Fruit fly (Drosophila melanogaster): ENCODE results near the gene chico.
A peak's percentile ranks its signal among the peaks of the same experiment; 100 is the strongest.

chico gene

DNA sequence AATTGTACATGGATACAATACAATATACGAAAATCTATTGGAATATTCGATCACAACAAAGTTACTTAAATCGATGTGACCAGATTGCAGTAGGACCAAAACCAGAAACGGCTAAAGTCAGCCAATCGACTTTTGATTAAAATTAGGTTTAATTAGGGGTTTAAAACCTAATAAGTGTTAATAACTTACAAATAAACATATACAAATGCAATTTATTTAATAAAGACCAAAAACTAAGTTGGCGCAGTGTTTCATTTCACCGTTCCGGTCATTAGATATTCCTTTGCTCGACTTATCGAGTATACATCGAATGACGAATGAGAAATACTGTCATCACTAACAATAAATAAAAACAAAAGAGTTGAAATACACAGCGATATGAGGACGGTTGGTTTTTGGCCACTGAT lies 3.6 kb upstream of the chico start, which contains the start of the genes bsk and CG31717 (continued):
- TF ChIP-seq Sry-δ (GFP tag; optimal IDR thresholded peaks at IDR 0.05) (peak; percentile 87), nerfin-1 (tag; optimal IDR thresholded peaks at IDR 0.05) (peak; percentile 38), emc (GFP tag; optimal IDR thresholded peaks at IDR 0.05) (no peak), HLHmδ (GFP tag; optimal IDR thresholded peaks at IDR 0.05) (no peak), CG6272 (GFP tag; IDR thresholded peaks at IDR 0.05) (no peak), Kr (GFP tag; optimal IDR thresholded peaks at IDR 0.05) (peak; percentile 60), nmo (GFP tag; optimal IDR thresholded peaks at IDR 0.05) (peak; percentile 60), Scr (GFP tag; IDR thresholded peaks at IDR 0.05; ENCODE audit: partially characterized antibody) (peak; percentile 67), dpn (GFP tag; optimal IDR thresholded peaks at IDR 0.05) (peak in 1 of 2 experiments; percentile 12), vnd (GFP tag; IDR thresholded peaks at IDR 0.05; ENCODE audit: partially characterized antibody) (peak; percentile 39; the same call in 1 of the 3 replicates), gfzf (GFP tag; optimal IDR thresholded peaks at IDR 0.05) (peak; percentile 78), bbx (GFP tag; IDR thresholded peaks at IDR 0.05; ENCODE audit: partially characterized antibody) (no peak; the same call in 1 of the 2 replicates), psq (GFP tag; optimal IDR thresholded peaks at IDR 0.05) (no peak), CG9797 (GFP tag; optimal IDR thresholded peaks at IDR 0.05) (peak; percentile 73), onecut (GFP tag; IDR thresholded peaks at IDR 0.05) (peak; percentile 31; the same call in 1 of the 2 replicates), tll (GFP tag; optimal IDR thresholded peaks at IDR 0.05) (peak in 1 of 2 experiments; percentile 53), stwl (tag; optimal IDR thresholded peaks at IDR 0.05) (peak; percentile 75), phol (tag; optimal IDR thresholded peaks at IDR 0.05) (peak; percentile 46), CG6791 (GFP tag; IDR thresholded peaks at IDR 0.05; ENCODE audit: partially characterized antibody) (peak; percentile 58; the same call in 1 of the 3 replicates), trem (tag; optimal IDR thresholded peaks at IDR 0.05) (peak; percentile 82), trh (GFP tag; optimal IDR thresholded peaks at IDR 0.05) (no peak), MBD-R2 (GFP tag; IDR thresholded peaks at IDR 0.05) (peak; percentile 65), gce (GFP tag; IDR thresholded peaks at IDR 0.05) (no peak), YL-1 (GFP tag; optimal IDR thresholded peaks at IDR 0.05) (peak; percentile 36), CG2116 (GFP tag; optimal IDR thresholded peaks at IDR 0.05) (peak; percentile 78), pfk (GFP tag; optimal IDR thresholded peaks at IDR 0.05) (peak; percentile 97), MESR4 (GFP tag; optimal IDR thresholded peaks at IDR 0.05) (peak; percentile 35), row (GFP tag; IDR thresholded peaks at IDR 0.05) (peak; percentile 65)

DNA sequence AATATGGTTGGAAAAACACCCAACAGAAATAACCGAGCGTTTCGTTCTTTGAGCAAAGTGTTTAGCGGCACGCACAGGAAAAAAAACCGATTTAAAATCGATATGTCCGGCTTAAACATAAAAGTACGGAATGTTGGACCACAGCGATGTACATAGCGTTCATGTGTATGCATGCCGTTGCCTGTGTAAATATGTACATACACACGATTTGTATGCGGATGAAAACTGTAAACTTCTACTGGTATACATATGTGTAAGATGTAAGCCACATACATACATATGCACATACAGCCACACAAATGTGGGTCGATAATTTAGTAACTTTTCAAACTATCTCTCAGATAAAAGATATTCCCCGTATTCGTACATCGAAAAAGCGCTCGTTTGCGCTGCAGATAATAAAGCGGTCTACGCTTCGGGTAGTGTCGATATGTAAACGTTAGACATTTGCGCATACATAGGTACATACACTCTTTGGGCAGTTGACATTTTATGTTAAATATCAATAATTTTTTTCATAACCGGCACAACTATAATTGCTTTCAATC lies 2.9 kb upstream of the chico start:
- peak; percentile 87 for TF ChIP-seq CG33557 (GFP tag; optimal IDR thresholded peaks at IDR 0.05)
- TF ChIP-seq Camta (GFP tag; optimal IDR thresholded peaks at IDR 0.05), result no peak
- no peak for TF ChIP-seq CG3995 (GFP tag; optimal IDR thresholded peaks at IDR 0.05)
- TF ChIP-seq stc (GFP tag; IDR thresholded peaks at IDR 0.05), result no peak
- TF ChIP-seq CG34376 (GFP tag; optimal IDR thresholded peaks at IDR 0.05), result peak; percentile 80
- no peak for TF ChIP-seq mld (GFP tag; IDR thresholded peaks at IDR 0.05; ENCODE audit: partially characterized antibody)
- no peak for TF ChIP-seq slou (GFP tag; optimal IDR thresholded peaks at IDR 0.05)
- no peak for TF ChIP-seq Dref (GFP tag; IDR thresholded peaks at IDR 0.05)
- no peak for TF ChIP-seq tx (GFP tag; optimal IDR thresholded peaks at IDR 0.05)
- no peak for TF ChIP-seq CG30403 (GFP tag; optimal IDR thresholded peaks at IDR 0.05)
- peak; percentile 78 for TF ChIP-seq CG1233 (GFP tag; optimal IDR thresholded peaks at IDR 0.05)
- no peak for TF ChIP-seq CG4282 (GFP tag; optimal IDR thresholded peaks at IDR 0.05)
- TF ChIP-seq prd (optimal IDR thresholded peaks at IDR 0.05), result no peak
- TF ChIP-seq prd (GFP tag; IDR thresholded peaks at IDR 0.05), result no peak
- no peak for TF ChIP-seq Ets65A (GFP tag)
- TF ChIP-seq CG7987 (GFP tag; optimal IDR thresholded peaks at IDR 0.05), result peak; percentile 72
- TF ChIP-seq CG12659 (GFP tag; optimal IDR thresholded peaks at IDR 0.05), result peak; percentile 1
- no peak for TF ChIP-seq Meics (GFP tag; optimal IDR thresholded peaks at IDR 0.05)
- TF ChIP-seq CG10959 (GFP tag; IDR thresholded peaks at IDR 0.05), result no peak
- no peak for TF ChIP-seq CG42726 (GFP tag; IDR thresholded peaks at IDR 0.05; ENCODE audit: partially characterized antibody)
- no peak for TF ChIP-seq Optix (GFP tag; IDR thresholded peaks at IDR 0.05)
- no peak for TF ChIP-seq ERR (GFP tag; optimal IDR thresholded peaks at IDR 0.05)
- TF ChIP-seq NC2α (GFP tag; optimal IDR thresholded peaks at IDR 0.05), result no peak
